Fruit fly (Drosophila melanogaster) whole organism, embryonic: ENCODE data around the gene aop.

Experiments
- ATbp ChIP-seq: fragments of 200-800 bp; sonication (Bioruptor generic); optimal IDR thresholded peaks from 2 replicates; lab custom pipeline; 2017; ENCODE audit warnings: missing biosample characterization, mild to moderate bottlenecking, missing genetic modification characterization, missing genetic modification reagents
- BtbVII ChIP-seq: fragments of 200-800 bp; sonication (Bioruptor generic); optimal IDR thresholded peaks from 3 replicates; lab custom pipeline; 2017; ENCODE audit warnings: missing biosample characterization, mild to moderate bottlenecking, missing genetic modification characterization
- CG10274 ChIP-seq: fragments of 200-800 bp; sonication (Bioruptor generic); optimal IDR thresholded peaks from 3 replicates; lab custom pipeline; 2017; ENCODE audit warnings: missing biosample characterization, mild to moderate bottlenecking, missing genetic modification characterization
- CG10565 ChIP-seq: fragments of 200-800 bp; sonication (Bioruptor generic); optimal IDR thresholded peaks from 3 replicates; lab custom pipeline; 2016; ENCODE audit warnings: missing biosample characterization, mild to moderate bottlenecking, missing genetic modification characterization
- CG11093 ChIP-seq: fragments of 200-800 bp; sonication (Bioruptor generic); IDR thresholded peaks from 3 replicates; pipeline ENCODE4 v1.3.6; 2022; ENCODE audit warnings: missing biosample characterization, missing genetic modification characterization
- CG11696 ChIP-seq: fragments of 200-800 bp; sonication (Bioruptor generic); IDR thresholded peaks from 2 replicates; pipeline ENCODE4 v1.3.6; 2022; ENCODE audit warnings: missing biosample characterization, missing genetic modification characterization
- CG12219 ChIP-seq: fragments of 200-800 bp; sonication (Bioruptor generic); optimal IDR thresholded peaks from 3 replicates; lab custom pipeline; 2018; ENCODE audit warnings: missing biosample characterization, mild to moderate bottlenecking, missing genetic modification characterization
- CG13775 ChIP-seq: fragments of 200-800 bp; sonication (Bioruptor generic); optimal IDR thresholded peaks from 3 replicates; lab custom pipeline; 2017; ENCODE audit warnings: missing biosample characterization, mild to moderate bottlenecking, missing genetic modification characterization
- CG15011 ChIP-seq: fragments of 200-800 bp; sonication (Bioruptor generic); optimal IDR thresholded peaks from 3 replicates; lab custom pipeline; 2018; ENCODE audit warnings: missing biosample characterization, mild to moderate bottlenecking, missing genetic modification characterization
- CG15073 ChIP-seq: fragments of 200-800 bp; sonication (Bioruptor generic); optimal IDR thresholded peaks from 2 replicates; lab custom pipeline; 2016; ENCODE audit warnings: missing biosample characterization, missing genetic modification characterization
- CG1647 ChIP-seq: fragments of 200-800 bp; sonication (Bioruptor generic); optimal IDR thresholded peaks from 3 replicates; lab custom pipeline; 2016; ENCODE audit warnings: missing biosample characterization, missing genetic modification characterization
- CG16863 ChIP-seq: fragments of 200-800 bp; sonication (Bioruptor generic); optimal IDR thresholded peaks from 3 replicates; lab custom pipeline; 2016; ENCODE audit warnings: missing biosample characterization, missing genetic modification characterization
- CG17612 ChIP-seq: fragments of 200-800 bp; sonication (Bioruptor generic); IDR thresholded peaks from 2 replicates; pipeline ENCODE4 v1.3.6; 2022; ENCODE audit warnings: missing biosample characterization, missing genetic modification characterization
- CG2202 ChIP-seq: fragments of 200-800 bp; sonication (Bioruptor generic); optimal IDR thresholded peaks from 2 replicates; lab custom pipeline; 2018; ENCODE audit warnings: missing biosample characterization, mild to moderate bottlenecking, missing genetic modification characterization
- CG30403 ChIP-seq: fragments of 200-800 bp; sonication (Bioruptor generic); optimal IDR thresholded peaks from 3 replicates; lab custom pipeline; 2016; ENCODE audit warnings: missing biosample characterization, missing genetic modification characterization
- CG34376 ChIP-seq: fragments of 200-800 bp; sonication (Bioruptor generic); optimal IDR thresholded peaks from 2 replicates; lab custom pipeline; 2018; ENCODE audit warnings: missing biosample characterization, mild to moderate bottlenecking, missing genetic modification characterization
- CG4730 ChIP-seq: fragments of 200-800 bp; sonication (Bioruptor generic); IDR thresholded peaks from 2 replicates; pipeline ENCODE4 v1.3.6; 2022; ENCODE audit warnings: missing biosample characterization, missing genetic modification characterization
- CG6254 ChIP-seq: fragments of 200-800 bp; sonication (Bioruptor generic); optimal IDR thresholded peaks from 3 replicates; lab custom pipeline; 2017; ENCODE audit warnings: mild to moderate bottlenecking, missing biosample characterization, missing genetic modification reagents, missing genetic modification characterization
- CG7745 ChIP-seq: fragments of 200-800 bp; sonication (Bioruptor generic); optimal IDR thresholded peaks from 2 replicates; lab custom pipeline; 2018; ENCODE audit warnings: missing biosample characterization, mild to moderate bottlenecking, missing genetic modification characterization, moderate library complexity
- CG8089 ChIP-seq: fragments of 200-800 bp; sonication (Bioruptor generic); optimal IDR thresholded peaks from 3 replicates; lab custom pipeline; 2016; ENCODE audit warnings: missing biosample characterization, missing genetic modification characterization
- CG8359 ChIP-seq: fragments of 200-800 bp; sonication (Bioruptor generic); optimal IDR thresholded peaks from 2 replicates; lab custom pipeline; 2017; ENCODE audit warnings: missing biosample characterization, mild to moderate bottlenecking, missing genetic modification characterization, borderline replicate concordance
- CG8478 ChIP-seq: fragments of >200 bp; optimal IDR thresholded peaks from 2 replicates; lab custom pipeline; 2018
- CHES-1-like ChIP-seq: fragments of 200-800 bp; sonication (Bioruptor generic); optimal IDR thresholded peaks from 2 replicates; lab custom pipeline; 2016; ENCODE audit warnings: missing biosample characterization, missing genetic modification characterization
- Camta ChIP-seq: fragments of 200-800 bp; sonication (Bioruptor generic); optimal IDR thresholded peaks from 2 replicates; lab custom pipeline; 2016; ENCODE audit warnings: missing biosample characterization, missing genetic modification characterization
- Dad ChIP-seq: fragments of 200-800 bp; sonication (Bioruptor generic); optimal IDR thresholded peaks from 3 replicates; lab custom pipeline; 2016; ENCODE audit warnings: missing biosample characterization, missing genetic modification characterization
- Hr39 ChIP-seq: fragments of >200 bp; optimal IDR thresholded peaks from 2 replicates; lab custom pipeline; 2017
- Hr78 ChIP-seq, 2 experiments: fragments of 200-800 bp in 1 of 2; fragments of >200 bp in 1 of 2; sonication (Bioruptor generic) in 1 of 2; optimal IDR thresholded peaks; 2 replicates each; lab custom pipeline; 2017 to 2019; ENCODE audit warnings: missing biosample characterization in 2 of 2, missing genetic modification characterization in 2 of 2, mild to moderate bottlenecking in 1 of 2, moderate library complexity in 1 of 2
- Hsf ChIP-seq: fragments of 200-800 bp; sonication (Bioruptor generic); optimal IDR thresholded peaks from 3 replicates; lab custom pipeline; 2016; ENCODE audit warnings: missing biosample characterization, missing genetic modification characterization
- Lhr ChIP-seq: fragments of 200-800 bp; sonication (Bioruptor generic); optimal IDR thresholded peaks from 3 replicates; lab custom pipeline; 2017; ENCODE audit warnings: mild to moderate bottlenecking, missing biosample characterization, missing genetic modification reagents, missing genetic modification characterization
- Max ChIP-seq: fragments of 200-800 bp; sonication (Bioruptor generic); optimal IDR thresholded peaks from 2 replicates; lab custom pipeline; 2016; ENCODE audit warnings: missing biosample characterization, mild to moderate bottlenecking, missing genetic modification characterization
- NC2β ChIP-seq: fragments of 200-800 bp; sonication (Bioruptor generic); optimal IDR thresholded peaks from 2 replicates; lab custom pipeline; 2016; ENCODE audit warnings: missing biosample characterization, missing genetic modification characterization
- Sox102F ChIP-seq: fragments of 200-800 bp; sonication (Bioruptor generic); optimal IDR thresholded peaks from 2 replicates; lab custom pipeline; 2018; ENCODE audit warnings: missing biosample characterization, mild to moderate bottlenecking, missing genetic modification characterization, moderate library complexity
- Vsx1 ChIP-seq: fragments of 200-800 bp; sonication (Bioruptor generic); optimal IDR thresholded peaks from 2 replicates; lab custom pipeline; 2017; ENCODE audit warnings: missing biosample characterization, mild to moderate bottlenecking, missing genetic modification characterization, missing genetic modification reagents
- bowl ChIP-seq: fragments of 200-800 bp; sonication (Bioruptor generic); IDR thresholded peaks from 2 replicates; pipeline ENCODE4 v1.3.6; 2022; ENCODE audit warnings: missing biosample characterization, missing genetic modification characterization
- corto ChIP-seq: fragments of 200-800 bp; sonication (Bioruptor generic); optimal IDR thresholded peaks from 2 replicates; lab custom pipeline; 2016; ENCODE audit warnings: missing biosample characterization, mild to moderate bottlenecking, missing genetic modification characterization, moderate library complexity
- croc ChIP-seq: fragments of 200-800 bp; sonication (Bioruptor generic); conservative IDR thresholded peaks from 3 replicates; pipeline ENCODE4 v1.3.6; 2022; ENCODE audit warnings: missing biosample characterization, missing genetic modification characterization
- emc ChIP-seq: fragments of 200-800 bp; sonication (Bioruptor generic); optimal IDR thresholded peaks from 2 replicates; lab custom pipeline; 2016; ENCODE audit warnings: missing biosample characterization, missing genetic modification characterization
- gem ChIP-seq: fragments of 200-800 bp; sonication (Bioruptor generic); optimal IDR thresholded peaks from 2 replicates; lab custom pipeline; 2019; ENCODE audit warnings: missing biosample characterization, mild to moderate bottlenecking, missing genetic modification characterization, moderate library complexity
- gfzf ChIP-seq: fragments of 200-800 bp; sonication (Bioruptor generic); optimal IDR thresholded peaks from 2 replicates; lab custom pipeline; 2016; ENCODE audit warnings: missing biosample characterization, mild to moderate bottlenecking, missing genetic modification characterization, moderate library complexity
- kay ChIP-seq: fragments of 200-800 bp; sonication (Bioruptor generic); optimal IDR thresholded peaks from 2 replicates; lab custom pipeline; 2016; ENCODE audit warnings: missing biosample characterization, missing genetic modification characterization
- otp ChIP-seq: fragments of 200-800 bp; sonication (Bioruptor generic); IDR thresholded peaks from 3 replicates; pipeline ENCODE4, ENCODE4 v1.3.6; 2022; ENCODE audit warnings: missing biosample characterization, missing genetic modification characterization
- prd ChIP-seq, 3 experiments: fragments of >200 bp in 2 of 3; fragments of 200-800 bp in 1 of 3; sonication (Bioruptor generic) in 1 of 3; optimal IDR thresholded peaks in 2 of 3; IDR thresholded peaks in 1 of 3; 2 replicates in 2 of 3; 3 replicates in 1 of 3; pipeline versions ENCODE4 v1.3.6 to Lab custom; 2017 to 2022; ENCODE audit warnings: missing biosample characterization in 1 of 3, missing genetic modification characterization in 1 of 3
- ranshi ChIP-seq: fragments of 200-800 bp; sonication (Bioruptor generic); IDR thresholded peaks from 2 replicates; pipeline ENCODE4 v1.3.6; 2022; ENCODE audit warnings: missing biosample characterization, missing genetic modification characterization
- schlank ChIP-seq: fragments of 200-800 bp; sonication (Bioruptor generic); optimal IDR thresholded peaks from 2 replicates; lab custom pipeline; 2018; ENCODE audit warnings: missing biosample characterization, mild to moderate bottlenecking, missing genetic modification characterization
- seq ChIP-seq: fragments of 200-800 bp; sonication (Bioruptor generic); IDR thresholded peaks from 2 replicates; pipeline ENCODE4 v1.3.6; 2022; ENCODE audit warnings: missing biosample characterization, missing genetic modification characterization
- slp2 ChIP-seq: fragments of 200-800 bp; sonication (Bioruptor generic); optimal IDR thresholded peaks from 2 replicates; lab custom pipeline; 2016; ENCODE audit warnings: missing biosample characterization, missing genetic modification characterization
- so ChIP-seq: fragments of 200-800 bp; sonication (Bioruptor generic); IDR thresholded peaks from 3 replicates; pipeline ENCODE4 v1.3.6; 2022; ENCODE audit warnings: missing biosample characterization, missing genetic modification characterization
- trh ChIP-seq: fragments of 200-800 bp; sonication (Bioruptor generic); optimal IDR thresholded peaks from 2 replicates; lab custom pipeline; 2016; ENCODE audit warnings: missing biosample characterization, missing genetic modification characterization
- twi ChIP-seq: fragments of 200-800 bp; optimal IDR thresholded peaks from 2 replicates; lab custom pipeline; 2019; ENCODE audit warnings: missing biosample characterization, mild to moderate bottlenecking, missing genetic modification characterization, moderate library complexity
- vfl ChIP-seq: fragments of 200-800 bp; sonication (Bioruptor generic); optimal IDR thresholded peaks from 2 replicates; lab custom pipeline; 2016; ENCODE audit warnings: missing biosample characterization, missing genetic modification characterization
- zen ChIP-seq: fragments of 200-800 bp; sonication (Bioruptor generic); optimal IDR thresholded peaks from 3 replicates; lab custom pipeline; 2018; ENCODE audit warnings: missing biosample characterization, mild to moderate bottlenecking, missing genetic modification characterization, moderate library complexity

Gene aop

dm6 chr2L:2147208-2147607 is 31.3 kb downstream of the aop start, which contains the start of the genes CG11723 and Tbcd (continued):
- TF ChIP-seq CG13775 (GFP tag; lab: Kevin White, UChicago) (peak; percentile 88), CG17612 (GFP tag; lab: Robert Waterston, UW) (peak; percentile 77), CHES-1-like (peak; percentile 87), croc (peak; percentile 86), Dad (GFP tag; lab: Kevin White, UChicago) (peak; percentile 79), NC2β (peak; percentile 79), CG4730 (GFP tag; lab: Robert Waterston, UW) (peak; percentile 87), so (GFP tag; lab: Robert Waterston, UW) (peak; percentile 88), CG8359 (peak; percentile 48), Hr39 (lab: Kevin White, UChicago) (no peak), CG2202 (tag; lab: Kevin White, UChicago) (peak; percentile 63), Camta (GFP tag; lab: Kevin White, UChicago) (peak; percentile 77), schlank (peak; percentile 66), CG7745 (tag; lab: Kevin White, UChicago) (no peak), Sox102F (GFP tag; lab: Kevin White, UChicago) (no peak), CG1647 (GFP tag; lab: Kevin White, UChicago) (peak; percentile 72), slp2 (GFP tag; lab: Kevin White, UChicago) (peak; percentile 77), CG11696 (GFP tag; lab: Robert Waterston, UW) (peak; percentile 85), otp (GFP tag; lab: Robert Waterston, UW) (peak; percentile 89), BtbVII (GFP tag; lab: Kevin White, UChicago) (no peak), CG16863 (GFP tag; lab: Kevin White, UChicago) (peak; percentile 88), CG8089 (GFP tag; lab: Kevin White, UChicago) (peak; percentile 87), Hsf (GFP tag; lab: Kevin White, UChicago) (peak; percentile 91), CG10274 (peak; percentile 30), CG15073 (no peak), CG30403 (GFP tag; lab: Kevin White, UChicago) (peak; percentile 88), emc (peak; percentile 55), ATbp (GFP tag; lab: Kevin White, UChicago) (no peak), CG11093 (GFP tag; lab: Robert Waterston, UW) (peak; percentile 86), twi (tag; lab: Kevin White, UChicago) (peak; percentile 81), corto (GFP tag; lab: Kevin White, UChicago) (no peak), ranshi (GFP tag; lab: Robert Waterston, UW) (peak; percentile 94), CG10565 (GFP tag; lab: Kevin White, UChicago) (no peak), Vsx1 (GFP tag; lab: Kevin White, UChicago) (no peak), CG6254 (GFP tag; lab: Kevin White, UChicago) (peak; percentile 68), Lhr (GFP tag; lab: Kevin White, UChicago) (peak; percentile 54), CG15011 (GFP tag; lab: Kevin White, UChicago) (peak; percentile 66), seq (GFP tag; lab: Robert Waterston, UW) (peak; percentile 85), vfl (GFP tag; lab: Kevin White, UChicago) (peak; percentile 65), CG34376 (GFP tag; lab: Kevin White, UChicago) (peak; percentile 62), prd (optimal IDR thresholded peaks at IDR 0.05; lab: Kevin White, UChicago) (no peak), prd (GFP tag; IDR thresholded peaks at IDR 0.05; lab: Robert Waterston, UW) (peak; percentile 94), bowl (GFP tag; lab: Robert Waterston, UW) (peak; percentile 76), gfzf (GFP tag; lab: Kevin White, UChicago) (peak; percentile 83), kay (GFP tag; lab: Kevin White, UChicago) (peak; percentile 94), Hr78 (GFP tag; optimal IDR thresholded peaks at IDR 0.05; lab: Kevin White, UChicago) (no peak), zen (tag; lab: Kevin White, UChicago) (peak; percentile 85), trh (GFP tag; lab: Kevin White, UChicago) (peak; percentile 48), CG12219 (GFP tag; lab: Kevin White, UChicago) (peak; percentile 80), gem (tag; lab: Kevin White, UChicago) (peak; percentile 94), Max (GFP tag; lab: Kevin White, UChicago) (peak; percentile 79), CG8478 (no peak)
